Fruit fly (Drosophila melanogaster) Kc167 (cell line): ENCODE data around the gene Lgr4.

Experiments
- Myc ChIP-seq: fragments of >200 bp; optimal IDR thresholded peaks from 2 replicates; lab custom pipeline; 2017; ENCODE audit warnings: missing external identifiers
- h ChIP-seq: fragments of >200 bp; optimal IDR thresholded peaks from 3 replicates; lab custom pipeline; 2018; ENCODE audit warnings: missing external identifiers
- insv ChIP-seq: fragments of >200 bp; optimal IDR thresholded peaks from 3 replicates; lab custom pipeline; 2018; ENCODE audit warnings: missing external identifiers
- psq ChIP-seq: fragments of >200 bp; optimal IDR thresholded peaks from 2 replicates; lab custom pipeline; 2017; ENCODE audit warnings: missing external identifiers
- ttk ChIP-seq: sonication (Bioruptor generic); optimal IDR thresholded peaks from 2 replicates; lab custom pipeline; 2017; ENCODE audit warnings: missing external identifiers

dm6 chrX:13211357-13212137, 22.6 kb upstream of the Lgr4 start, which contains the start of gene sno:
- TF ChIP-seq insv (lab: Kevin White, UChicago) (no peak), h (lab: Kevin White, UChicago) (no peak), ttk (lab: Kevin White, UChicago) (no peak), psq (no peak), Myc (lab: Kevin White, UChicago) (no peak)
